Fruit fly (Drosophila melanogaster): ENCODE results near the gene btsz.
A peak's percentile ranks its signal among the peaks of the same experiment; 100 is the strongest.

Gene btsz

dm6 chr3R:14903837-14904431 is 28.6 kb upstream of the btsz start, which contains the start of gene VhaPPA1-1 (continued):
- TF ChIP-seq mirr (GFP tag; optimal IDR thresholded peaks at IDR 0.05) (no peak), chn (GFP tag; optimal IDR thresholded peaks at IDR 0.05) (no peak), Vsx1 (GFP tag; optimal IDR thresholded peaks at IDR 0.05) (no peak), B-H1 (GFP tag; IDR thresholded peaks at IDR 0.05) (no peak), CG5245 (GFP tag; optimal IDR thresholded peaks at IDR 0.05) (no peak), Max (GFP tag; optimal IDR thresholded peaks at IDR 0.05) (peak; percentile 3), sens (GFP tag) (peak; percentile 82)

dm6 chr3R:14901408-14902352 is 26.4 kb upstream of the btsz start, which contains the start of gene RpS5b:
TSS of gene RpS5b (minus strand) at chr3R:14901563.
- 0 out of 2 replicates have a peak, but pooled peaks have one; percentile 1 for TF ChIP-seq dati (GFP tag; IDR thresholded peaks at IDR 0.05)
- no peak for TF ChIP-seq CG33557 (GFP tag; optimal IDR thresholded peaks at IDR 0.05)
- peak; percentile 53 for TF ChIP-seq Med (GFP tag)
- no peak for TF ChIP-seq ftz-f1 (GFP tag; optimal IDR thresholded peaks at IDR 0.05)
- TF ChIP-seq sug (tag; optimal IDR thresholded peaks at IDR 0.05), result no peak
- TF ChIP-seq Ets97D (GFP tag; optimal IDR thresholded peaks at IDR 0.05), result peak; percentile 80
- no peak for TF ChIP-seq rib (GFP tag; IDR thresholded peaks at IDR 0.05)
- no peak for TF ChIP-seq z (GFP tag; IDR thresholded peaks at IDR 0.05)
- 0 out of 2 replicates have a peak, but pooled peaks have one; percentile 9 for TF ChIP-seq ara (GFP tag; IDR thresholded peaks at IDR 0.05)
- peak; percentile 10 for TF ChIP-seq Sry-δ (GFP tag; optimal IDR thresholded peaks at IDR 0.05)
- no peak for TF ChIP-seq CG17328 (GFP tag; IDR thresholded peaks at IDR 0.05)
- TF ChIP-seq CG6689 (GFP tag; IDR thresholded peaks at IDR 0.05), result no peak
- peak; percentile 97 for TF ChIP-seq CG2116 (GFP tag; optimal IDR thresholded peaks at IDR 0.05)
- 0 out of 2 replicates have a peak, but pooled peaks have one; percentile 12 for TF ChIP-seq sob (GFP tag; IDR thresholded peaks at IDR 0.05)
- TF ChIP-seq Fer3 (tag; optimal IDR thresholded peaks at IDR 0.05), result peak; percentile 3
- TF ChIP-seq pzg (GFP tag; optimal IDR thresholded peaks at IDR 0.05), result peak; percentile 52
- 0 out of 2 replicates have a peak, but pooled peaks have one; percentile 27 for TF ChIP-seq Dref (GFP tag; IDR thresholded peaks at IDR 0.05)
- TF ChIP-seq Pdp1 (GFP tag; optimal IDR thresholded peaks at IDR 0.05), result peak in 1 of 2 experiments; percentile 25
- no peak for TF ChIP-seq NC2α (GFP tag; optimal IDR thresholded peaks at IDR 0.05)
- TF ChIP-seq sens (GFP tag), result peak; percentile 65
- TF ChIP-seq gt (GFP tag; IDR thresholded peaks at IDR 0.05), result no peak
- TF ChIP-seq CG15514 (GFP tag; optimal IDR thresholded peaks at IDR 0.05), result peak; percentile 65
- no peak for TF ChIP-seq dimm (GFP tag; IDR thresholded peaks at IDR 0.05)
- TF ChIP-seq usp (GFP tag; optimal IDR thresholded peaks at IDR 0.05), result no peak
- TF ChIP-seq trem (tag; optimal IDR thresholded peaks at IDR 0.05), result peak; percentile 95
- no peak for TF ChIP-seq Nf-YA (GFP tag; IDR thresholded peaks at IDR 0.05)
- TF ChIP-seq CG4730 (GFP tag; IDR thresholded peaks at IDR 0.05), result no peak
- TF ChIP-seq da (GFP tag; optimal IDR thresholded peaks at IDR 0.05), result no peak
- TF ChIP-seq E2f2 (GFP tag; IDR thresholded peaks at IDR 0.05), result peak; percentile 86
- peak; percentile 78 for TF ChIP-seq Myb (GFP tag; optimal IDR thresholded peaks at IDR 0.05)
- no peak for TF ChIP-seq fru (optimal IDR thresholded peaks at IDR 0.05)
- TF ChIP-seq Dp (GFP tag; optimal IDR thresholded peaks at IDR 0.05), result peak; percentile 84
- TF ChIP-seq CG8290 (GFP tag; optimal IDR thresholded peaks at IDR 0.05), result no peak
- TF ChIP-seq CG8290 (tag; optimal IDR thresholded peaks at IDR 0.05), result no peak
- peak; percentile 41 for TF ChIP-seq CG12659 (GFP tag; optimal IDR thresholded peaks at IDR 0.05)
- peak; percentile 43 for TF ChIP-seq nom (GFP tag; optimal IDR thresholded peaks at IDR 0.05)
- TF ChIP-seq MBD-R2 (GFP tag; IDR thresholded peaks at IDR 0.05), result peak; percentile 16; the same call in 1 of the 2 replicates
- no peak for TF ChIP-seq disco-r (GFP tag; optimal IDR thresholded peaks at IDR 0.05)
- peak; percentile 32 for TF ChIP-seq cwo (GFP tag; optimal IDR thresholded peaks at IDR 0.05)
- TF ChIP-seq Hmr (GFP tag; optimal IDR thresholded peaks at IDR 0.05), result peak; percentile 13
- TF ChIP-seq Rfx (GFP tag; IDR thresholded peaks at IDR 0.05), result peak; percentile 34; the same call in 1 of the 2 replicates
